Fruit fly (Drosophila melanogaster) whole organism, prepupa: ENCODE results near the gene CG3704.
A peak's percentile ranks its signal among the peaks of the same experiment; 100 is the strongest.

Source experiments
- Blimp-1 ChIP-seq: fragments of 200-800 bp; sonication (Bioruptor generic); optimal IDR thresholded peaks from 3 replicates; lab custom pipeline; 2017; ENCODE audit warnings: missing biosample characterization, missing genetic modification characterization, mild to moderate bottlenecking, moderate library complexity, missing genetic modification reagents
- CG10669 ChIP-seq: fragments of 200-800 bp; sonication (Bioruptor generic); optimal IDR thresholded peaks from 3 replicates; lab custom pipeline; 2018; ENCODE audit warnings: missing biosample characterization, mild to moderate bottlenecking, missing genetic modification characterization, moderate library complexity
- CG11294 ChIP-seq: fragments of 200-800 bp; sonication (Bioruptor generic); IDR thresholded peaks from 2 replicates; pipeline ENCODE4 v1.3.6; 2022; ENCODE audit warnings: missing biosample characterization, missing genetic modification characterization
- CG11762 ChIP-seq: fragments of 200-800 bp; sonication (Bioruptor generic); optimal IDR thresholded peaks from 3 replicates; lab custom pipeline; 2016; ENCODE audit warnings: missing biosample characterization, missing genetic modification characterization; ENCODE audit not compliant: insufficient read depth
- CG11902 ChIP-seq: fragments of 200-800 bp; sonication (Bioruptor generic); optimal IDR thresholded peaks from 3 replicates; lab custom pipeline; 2016; ENCODE audit warnings: missing biosample characterization, missing genetic modification characterization
- CG1621 ChIP-seq: fragments of 200-800 bp; sonication (Bioruptor generic); optimal IDR thresholded peaks from 3 replicates; lab custom pipeline; 2018; ENCODE audit warnings: missing biosample characterization, mild to moderate bottlenecking, missing genetic modification characterization
- CG16779 ChIP-seq: fragments of 200-800 bp; sonication (Bioruptor generic); optimal IDR thresholded peaks from 3 replicates; lab custom pipeline; 2017; ENCODE audit warnings: missing biosample characterization, mild to moderate bottlenecking, missing genetic modification characterization
- CG3032 ChIP-seq: fragments of 200-800 bp; optimal IDR thresholded peaks from 2 replicates; lab custom pipeline; 2019; ENCODE audit warnings: missing biosample characterization, mild to moderate bottlenecking, missing genetic modification characterization, moderate library complexity
- CG31627 ChIP-seq: fragments of 200-800 bp; sonication (Bioruptor generic); optimal IDR thresholded peaks from 3 replicates; lab custom pipeline; 2016; ENCODE audit warnings: missing biosample characterization, missing genetic modification characterization
- CG34406 ChIP-seq: fragments of 200-800 bp; sonication (Bioruptor generic); optimal IDR thresholded peaks from 3 replicates; lab custom pipeline; 2016; ENCODE audit warnings: missing biosample characterization, missing genetic modification characterization
- CG3919 ChIP-seq: fragments of 200-800 bp; sonication (Bioruptor generic); optimal IDR thresholded peaks from 3 replicates; lab custom pipeline; 2016; ENCODE audit warnings: missing biosample characterization, missing genetic modification characterization
- CG6163 ChIP-seq: fragments of 200-800 bp; sonication (Bioruptor generic); IDR thresholded peaks from 3 replicates; pipeline ENCODE4 v1.3.6; 2022; ENCODE audit warnings: missing biosample characterization, missing genetic modification characterization
- CG6792 ChIP-seq: fragments of 200-800 bp; sonication (Bioruptor generic); optimal IDR thresholded peaks from 3 replicates; lab custom pipeline; 2016; ENCODE audit warnings: missing biosample characterization, missing genetic modification characterization
- CG6808 ChIP-seq: fragments of 200-800 bp; sonication (Bioruptor generic); optimal IDR thresholded peaks from 3 replicates; lab custom pipeline; 2017; ENCODE audit warnings: missing biosample characterization, missing genetic modification characterization, mild to moderate bottlenecking, moderate library complexity, missing genetic modification reagents
- CG6854 ChIP-seq: fragments of 200-800 bp; sonication (Bioruptor generic); optimal IDR thresholded peaks from 2 replicates; lab custom pipeline; 2017; ENCODE audit warnings: missing biosample characterization, mild to moderate bottlenecking, missing genetic modification characterization
- CG7368 ChIP-seq: fragments of 200-800 bp; sonication (Bioruptor generic); optimal IDR thresholded peaks from 3 replicates; lab custom pipeline; 2016; ENCODE audit warnings: missing biosample characterization, missing genetic modification characterization
- CG8319 ChIP-seq: fragments of 200-800 bp; sonication (Bioruptor generic); optimal IDR thresholded peaks from 3 replicates; lab custom pipeline; 2016; ENCODE audit warnings: missing biosample characterization, missing genetic modification characterization
- Eip75B ChIP-seq: fragments of 200-800 bp; sonication (Bioruptor generic); optimal IDR thresholded peaks from 3 replicates; lab custom pipeline; 2016; ENCODE audit warnings: missing biosample characterization, missing genetic modification characterization
- Eip78C ChIP-seq: fragments of 200-800 bp; sonication (Bioruptor generic); peaks from one replicate; lab custom pipeline; 2016; ENCODE audit warnings: missing biosample characterization, missing genetic modification characterization
- Eip93F ChIP-seq: fragments of 200-800 bp; sonication (Bioruptor generic); optimal IDR thresholded peaks from 2 replicates; lab custom pipeline; 2016; ENCODE audit warnings: missing biosample characterization, mild to moderate bottlenecking, missing genetic modification characterization
- Ets21C ChIP-seq: fragments of 200-800 bp; sonication (Bioruptor generic); optimal IDR thresholded peaks from 3 replicates; lab custom pipeline; 2016; ENCODE audit warnings: missing biosample characterization, missing genetic modification characterization
- Ets96B ChIP-seq: fragments of 200-800 bp; optimal IDR thresholded peaks from 2 replicates; lab custom pipeline; 2019; ENCODE audit warnings: missing biosample characterization, mild to moderate bottlenecking, missing genetic modification characterization, moderate library complexity
- Hr39 ChIP-seq: fragments of 200-800 bp; sonication (Bioruptor generic); optimal IDR thresholded peaks from 2 replicates; lab custom pipeline; 2016; ENCODE audit warnings: missing biosample characterization, missing genetic modification characterization
- Met ChIP-seq: fragments of 200-800 bp; sonication (Bioruptor generic); optimal IDR thresholded peaks from 3 replicates; lab custom pipeline; 2016; ENCODE audit warnings: missing biosample characterization, missing genetic modification characterization
- Smox ChIP-seq: fragments of 200-800 bp; sonication (Bioruptor generic); optimal IDR thresholded peaks from 3 replicates; lab custom pipeline; 2016; ENCODE audit warnings: missing biosample characterization, missing genetic modification characterization
- Sox102F ChIP-seq: fragments of 200-800 bp; sonication (Bioruptor generic); optimal IDR thresholded peaks from 2 replicates; lab custom pipeline; 2016; ENCODE audit warnings: missing biosample characterization, mild to moderate bottlenecking, missing genetic modification characterization
- Sox14 ChIP-seq: fragments of 200-800 bp; sonication (Bioruptor generic); optimal IDR thresholded peaks from 3 replicates; lab custom pipeline; 2016; ENCODE audit warnings: missing biosample characterization, missing genetic modification characterization
- Sox15 ChIP-seq: fragments of 200-800 bp; sonication (Bioruptor generic); optimal IDR thresholded peaks from 3 replicates; lab custom pipeline; 2016; ENCODE audit warnings: missing biosample characterization, missing genetic modification characterization
- achi ChIP-seq: fragments of 200-800 bp; sonication (Bioruptor generic); optimal IDR thresholded peaks from 3 replicates; lab custom pipeline; 2016; ENCODE audit warnings: missing biosample characterization, missing genetic modification characterization
- acj6 ChIP-seq: fragments of 200-800 bp; sonication (Bioruptor generic); optimal IDR thresholded peaks from 3 replicates; lab custom pipeline; 2016; ENCODE audit warnings: missing biosample characterization, missing genetic modification characterization
- cyc ChIP-seq: fragments of 200-800 bp; sonication (Bioruptor generic); optimal IDR thresholded peaks from 3 replicates; lab custom pipeline; 2016; ENCODE audit warnings: missing biosample characterization, missing genetic modification characterization
- dac ChIP-seq: fragments of 200-800 bp; sonication (Bioruptor generic); optimal IDR thresholded peaks from 2 replicates; lab custom pipeline; 2017; ENCODE audit warnings: missing biosample characterization, mild to moderate bottlenecking, missing genetic modification characterization
- eg ChIP-seq: fragments of 200-800 bp; sonication (Bioruptor generic); IDR thresholded peaks from 3 replicates; pipeline ENCODE4 v1.3.6; 2022; ENCODE audit warnings: missing biosample characterization, missing genetic modification characterization
- esn ChIP-seq: fragments of 200-800 bp; sonication (Bioruptor generic); optimal IDR thresholded peaks from 2 replicates; lab custom pipeline; 2016; ENCODE audit warnings: missing biosample characterization, mild to moderate bottlenecking, missing genetic modification characterization, moderate library complexity
- fd59A ChIP-seq: fragments of 200-800 bp; sonication (Bioruptor generic); optimal IDR thresholded peaks from 2 replicates; lab custom pipeline; 2017; ENCODE audit warnings: missing biosample characterization, mild to moderate bottlenecking, missing genetic modification characterization, missing genetic modification reagents
- fkh ChIP-seq: fragments of 200-800 bp; sonication (Bioruptor generic); optimal IDR thresholded peaks from 3 replicates; lab custom pipeline; 2017; ENCODE audit warnings: missing biosample characterization, mild to moderate bottlenecking, missing genetic modification characterization, moderate library complexity
- lz ChIP-seq: fragments of 200-800 bp; sonication (Bioruptor generic); optimal IDR thresholded peaks from 3 replicates; lab custom pipeline; 2016; ENCODE audit warnings: missing biosample characterization, missing genetic modification characterization
- net ChIP-seq: fragments of 200-800 bp; sonication (Bioruptor generic); optimal IDR thresholded peaks from 3 replicates; lab custom pipeline; 2016; ENCODE audit warnings: missing biosample characterization, missing genetic modification characterization
- svp ChIP-seq: fragments of 200-800 bp; sonication (Bioruptor generic); peaks from one replicate; lab custom pipeline; 2016; ENCODE audit warnings: missing biosample characterization, missing genetic modification characterization
- topi ChIP-seq: fragments of 200-800 bp; sonication (Bioruptor generic); optimal IDR thresholded peaks from 3 replicates; lab custom pipeline; 2016; ENCODE audit warnings: missing biosample characterization, missing genetic modification characterization
- vri ChIP-seq: fragments of 200-800 bp; sonication (Bioruptor generic); optimal IDR thresholded peaks from 3 replicates; lab custom pipeline; 2016; ENCODE audit warnings: missing biosample characterization, mild to moderate bottlenecking, missing genetic modification characterization

Gene CG3704

dm6 chrX:953807-954206, 13.2 kb upstream of the CG3704 start:
- 0 out of 3 replicates have a peak, but pooled peaks have one; percentile 12 for TF ChIP-seq eg (GFP tag; lab: Robert Waterston, UW)
- TF ChIP-seq topi = peak; percentile 7
- peak; percentile 25 for TF ChIP-seq cyc (GFP tag; lab: Kevin White, UChicago)
- TF ChIP-seq Eip78C = peak; percentile 48
- peak; percentile 45 for TF ChIP-seq svp (GFP tag; lab: Kevin White, UChicago)
- no peak for TF ChIP-seq Eip93F (GFP tag; lab: Kevin White, UChicago)
- 0 out of 3 replicates have a peak, but pooled peaks have one; percentile 48 for TF ChIP-seq CG6163
- TF ChIP-seq fkh (GFP tag; lab: Kevin White, UChicago) = peak; percentile 35
- no peak for TF ChIP-seq CG6792 (GFP tag; lab: Kevin White, UChicago)
- no peak for TF ChIP-seq Eip75B

DNA sequence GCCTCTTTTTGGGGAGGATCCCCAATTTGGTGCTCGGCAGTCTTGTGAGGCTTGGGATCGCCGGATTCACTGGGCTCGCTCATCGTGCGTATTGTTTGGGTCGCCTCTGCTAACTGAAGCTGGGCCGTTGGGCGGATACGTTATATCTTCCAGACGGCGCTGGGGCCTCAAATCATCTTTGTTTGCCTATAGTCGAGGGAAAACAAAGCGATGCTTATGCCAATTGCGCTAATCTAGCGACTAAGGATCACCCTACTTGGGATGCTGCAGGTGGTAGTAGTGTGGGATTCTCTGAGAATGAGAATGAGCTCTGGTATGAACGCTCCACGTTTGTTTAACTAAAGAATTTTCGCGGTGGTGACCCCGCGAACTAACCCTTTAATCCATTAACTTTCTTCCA, 11.2 kb upstream of the CG3704 start, which contains the start of gene CG3690:
TSS of gene CG3690 (minus strand) at position 101 of the 400 bp plus-strand sequence.
- TF ChIP-seq lz (GFP tag; lab: Kevin White, UChicago) (no peak), CG16779 (tag; lab: Kevin White, UChicago) (no peak), CG6808 (no peak), eg (GFP tag; lab: Robert Waterston, UW) (no peak), CG34406 (GFP tag; lab: Kevin White, UChicago) (no peak), Sox14 (no peak), Hr39 (GFP tag; lab: Kevin White, UChicago) (no peak), achi (GFP tag; lab: Kevin White, UChicago) (no peak), Smox (GFP tag; lab: Kevin White, UChicago) (no peak), Sox102F (GFP tag; lab: Kevin White, UChicago) (no peak), net (GFP tag; lab: Kevin White, UChicago) (no peak), vri (no peak)
- TF ChIP-seq, all 60 proteins: peak for 0

- TF ChIP-seq Met (GFP tag; lab: Kevin White, UChicago) (peak; percentile 31), Hr39 (GFP tag; lab: Kevin White, UChicago) (peak; percentile 55), Smox (GFP tag; lab: Kevin White, UChicago) (peak; percentile 20), CG6854 (GFP tag; lab: Kevin White, UChicago) (no peak), topi (peak; percentile 3), svp (GFP tag; lab: Kevin White, UChicago) (peak; percentile 1), cyc (GFP tag; lab: Kevin White, UChicago) (peak; percentile 34), CG31627 (peak; percentile 45), CG8319 (GFP tag; lab: Kevin White, UChicago) (no peak), lz (GFP tag; lab: Kevin White, UChicago) (peak; percentile 6), CG6792 (GFP tag; lab: Kevin White, UChicago) (no peak), Eip78C (peak; percentile 38)
- TF ChIP-seq, all 60 proteins: peak for 9
Measured at dm6 chrX:948285-948556, 7.6 kb upstream of the CG3704 start.

- TF ChIP-seq topi (peak; percentile 68), Ets21C (GFP tag; lab: Kevin White, UChicago) (peak; percentile 48), CG6792 (GFP tag; lab: Kevin White, UChicago) (peak; percentile 62), cyc (GFP tag; lab: Kevin White, UChicago) (peak; percentile 38), CG6808 (peak; percentile 32), fd59A (GFP tag; lab: Kevin White, UChicago) (peak; percentile 4), CG31627 (peak; percentile 51), CG3919 (GFP tag; lab: Kevin White, UChicago) (peak; percentile 44), svp (GFP tag; lab: Kevin White, UChicago) (peak; percentile 79), vri (peak; percentile 40), acj6 (GFP tag; lab: Kevin White, UChicago) (peak; percentile 43), CG7368 (GFP tag; lab: Kevin White, UChicago) (no peak), CG11902 (peak; percentile 30), fkh (GFP tag; lab: Kevin White, UChicago) (peak; percentile 0), CG11294 (GFP tag; lab: Robert Waterston, UW) (no peak), esn (peak; percentile 61), CG10669 (peak; percentile 41), Hr39 (GFP tag; lab: Kevin White, UChicago) (peak; percentile 60), CG16779 (tag; lab: Kevin White, UChicago) (no peak), CG11762 (peak; percentile 16), CG1621 (no peak), CG8319 (GFP tag; lab: Kevin White, UChicago) (no peak), Sox15 (GFP tag; lab: Kevin White, UChicago) (peak; percentile 35), Blimp-1 (GFP tag; lab: Kevin White, UChicago) (no peak), CG3032 (peak; percentile 45), Ets96B (tag; lab: Kevin White, UChicago) (peak; percentile 36), dac (GFP tag; lab: Kevin White, UChicago) (no peak), achi (GFP tag; lab: Kevin White, UChicago) (peak; percentile 41), Met (GFP tag; lab: Kevin White, UChicago) (peak; percentile 43)
Measured at dm6 chrX:947450-948284, 7.1 kb upstream of the CG3704 start, which contains the start of gene CG3699. Gene CG3699, minus strand, starts transcription at chrX:947500.
